Worm (Caenorhabditis elegans) whole organism, late embryonic: ENCODE measurements around the gene F19H6.5.

ENCODE experiments used
- ceh-31 ChIP-seq: sonication (generic microtip); optimal IDR thresholded peaks from 2 replicates; lab custom pipeline; 2016; ENCODE audit warnings: missing genetic modification characterization, missing compliant biosample characterization
- elt-2 ChIP-seq: sonication (generic microtip); optimal IDR thresholded peaks from 2 replicates; lab custom pipeline; 2016; ENCODE audit warnings: missing genetic modification reagents, missing genetic modification characterization, missing compliant biosample characterization
- mec-3 ChIP-seq: sonication (generic microtip); optimal IDR thresholded peaks from 2 replicates; lab custom pipeline; 2016; ENCODE audit warnings: borderline replicate concordance, missing genetic modification characterization, missing compliant biosample characterization
- pqm-1 ChIP-seq: sonication (generic microtip); optimal IDR thresholded peaks from 2 replicates; lab custom pipeline; 2016; ENCODE audit warnings: missing genetic modification characterization, missing compliant biosample characterization

- no peak for TF ChIP-seq ceh-31 (tag; lab: Kevin White, UChicago)
- TF ChIP-seq pqm-1 (tag; lab: Kevin White, UChicago) = no peak
- TF ChIP-seq mec-3 = no peak
- TF ChIP-seq elt-2 (tag; lab: Kevin White, UChicago) = no peak
Observed at ce11 chrX:12404729-12405128, 40.0 kb upstream of the F19H6.5 start.
